Worm (Caenorhabditis elegans) whole organism, L3 larva: Measurements from ENCODE around the gene W06E11.1.

Experiments used
- elt-3 ChIP-seq, 3 experiments: fragments of 150-350 bp in 1 of 3; sonication (generic microtip) in 2 of 3; optimal IDR thresholded peaks; 2 replicates in 2 of 3; 4 replicates in 1 of 3; lab custom pipeline; 2014 to 2017; ENCODE audit warnings: missing biosample characterization in 3 of 3, missing genetic modification characterization in 3 of 3
- nhr-12 ChIP-seq: fragments of 150-350 bp; optimal IDR thresholded peaks from 2 replicates; lab custom pipeline; 2014; ENCODE audit warnings: missing biosample characterization, missing genetic modification characterization
- nhr-237 ChIP-seq: fragments of 150-350 bp; optimal IDR thresholded peaks from 2 replicates; lab custom pipeline; 2014; ENCODE audit warnings: missing biosample characterization, missing genetic modification characterization
- nhr-28 ChIP-seq: fragments of 150-350 bp; optimal IDR thresholded peaks from 2 replicates; lab custom pipeline; 2014; ENCODE audit warnings: missing biosample characterization, missing genetic modification characterization
- nhr-76 ChIP-seq: fragments of 150-350 bp; sonication (generic microtip); optimal IDR thresholded peaks from 5 replicates; lab custom pipeline; 2014; ENCODE audit warnings: missing biosample characterization, missing genetic modification characterization
- skn-1 ChIP-seq: fragments of 150-350 bp; optimal IDR thresholded peaks from 2 replicates; lab custom pipeline; 2014; ENCODE audit warnings: missing biosample characterization, missing genetic modification characterization
- unc-62 ChIP-seq: fragments of 150-350 bp; sonication (generic microtip); optimal IDR thresholded peaks from 4 replicates; lab custom pipeline; 2014; ENCODE audit warnings: missing biosample characterization, missing genetic modification reagents, missing genetic modification characterization

DNA sequence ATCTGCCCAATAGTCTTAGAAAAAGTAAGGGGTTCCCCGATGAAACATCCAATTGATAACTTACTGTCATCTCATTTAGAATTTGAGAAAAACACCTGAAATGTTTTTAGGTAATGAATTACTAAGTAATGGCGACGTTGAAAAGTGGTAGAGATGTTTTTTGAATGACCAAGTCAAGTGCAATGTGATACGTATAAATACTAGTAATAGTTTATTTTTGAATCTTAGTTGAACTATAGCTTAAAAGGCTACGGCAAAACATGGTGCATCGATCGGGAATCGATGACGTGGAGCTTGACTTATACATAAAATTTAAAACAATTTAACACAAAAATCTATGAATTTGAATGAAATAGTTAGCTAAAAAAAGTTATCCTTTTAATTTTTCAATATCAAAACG lies 32.3 kb upstream of the W06E11.1 start, which contains the start of gene best-17:
- TF ChIP-seq elt-3 (tag; optimal IDR thresholded peaks at IDR 0.05; lab: Kevin White, UChicago) (no peak), nhr-12 (tag; lab: Kevin White, UChicago) (no peak), nhr-76 (tag; lab: Kevin White, UChicago) (no peak), nhr-28 (tag; lab: Kevin White, UChicago) (no peak), unc-62 (no peak), nhr-237 (tag; lab: Kevin White, UChicago) (no peak), skn-1 (no peak)
